Worm (Caenorhabditis elegans) whole organism, L4 larva: ENCODE measurements around the gene Y17G9B.4.

Experiments
- F37D6.2 ChIP-seq: sonication (generic microtip); optimal IDR thresholded peaks from 2 replicates; lab custom pipeline; 2016; ENCODE audit warnings: mild to moderate bottlenecking, missing genetic modification characterization, missing compliant biosample characterization
- F44E2.7 ChIP-seq: fragments of 200-800 bp; sonication (Bioruptor generic); IDR thresholded peaks from 2 replicates; pipeline ENCODE4 v2.1.2; 2022; ENCODE audit warnings: missing genetic modification characterization, missing compliant biosample characterization
- T20F7.1 ChIP-seq: fragments of 200-800 bp; sonication (Bioruptor generic); optimal IDR thresholded peaks from 2 replicates; lab custom pipeline; 2018; ENCODE audit warnings: mild to moderate bottlenecking, missing genetic modification characterization, missing compliant biosample characterization
- Y105C5A.15 ChIP-seq: fragments of 200-800 bp; sonication (Bioruptor generic); IDR thresholded peaks from 2 replicates; pipeline ENCODE4 v1.3.6; 2022; ENCODE audit warnings: missing genetic modification characterization, missing compliant biosample characterization
- Y48G9A.11 ChIP-seq: fragments of 200-800 bp; sonication (Bioruptor generic); IDR thresholded peaks from 2 replicates; pipeline ENCODE4 v1.3.6; 2022; ENCODE audit warnings: missing genetic modification reagents, missing genetic modification characterization, missing compliant biosample characterization
- aha-1 ChIP-seq: fragments of 150-350 bp; peaks from one replicate; lab custom pipeline; 2014; ENCODE audit warnings: missing biosample characterization, missing genetic modification characterization
- ama-1 ChIP-seq: fragments of 150-350 bp; optimal IDR thresholded peaks from 2 replicates; lab custom pipeline; 2014; ENCODE audit warnings: inconsistent platforms, mixed read lengths
- arid-1 ChIP-seq: fragments of 200-800 bp; sonication (Bioruptor generic); conservative IDR thresholded peaks from 2 replicates; pipeline ENCODE4 v1.3.6; 2022; ENCODE audit warnings: missing genetic modification reagents, missing genetic modification characterization, missing compliant biosample characterization
- attf-4 ChIP-seq: sonication (generic microtip); optimal IDR thresholded peaks from 3 replicates; lab custom pipeline; 2017; ENCODE audit warnings: missing biosample characterization, missing genetic modification characterization
- ceh-44 ChIP-seq: fragments of 200-800 bp; sonication (Bioruptor generic); IDR thresholded peaks from 2 replicates; pipeline ENCODE4 v1.3.6; 2022; ENCODE audit warnings: missing genetic modification reagents, missing genetic modification characterization, missing compliant biosample characterization
- ceh-82 ChIP-seq: sonication (generic microtip); optimal IDR thresholded peaks from 2 replicates; lab custom pipeline; 2017; ENCODE audit warnings: missing biosample characterization, missing genetic modification characterization
- ctbp-1 ChIP-seq: fragments of 200-800 bp; sonication (Bioruptor generic); IDR thresholded peaks from 2 replicates; pipeline ENCODE4 v1.3.6; 2022; ENCODE audit warnings: missing genetic modification reagents, missing genetic modification characterization, missing compliant biosample characterization
- daf-16 ChIP-seq, 3 experiments: sonication (generic microtip); optimal IDR thresholded peaks; 2 replicates each; lab custom pipeline; 2016 to 2017; ENCODE audit warnings: missing genetic modification characterization in 3 of 3, missing genetic modification reagents in 3 of 3, mild to moderate bottlenecking in 2 of 3, missing compliant biosample characterization in 2 of 3, missing biosample characterization in 1 of 3, moderate library complexity in 1 of 3
- daf-19 ChIP-seq: fragments of 200-800 bp; sonication (Bioruptor generic); conservative IDR thresholded peaks from 2 replicates; pipeline ENCODE4 v1.3.6; 2022; ENCODE audit warnings: missing genetic modification characterization, missing compliant biosample characterization
- dmd-8 ChIP-seq: fragments of 200-800 bp; sonication (Bioruptor generic); IDR thresholded peaks from 2 replicates; pipeline ENCODE4 v1.3.6; 2022; ENCODE audit warnings: missing genetic modification characterization, missing compliant biosample characterization
- dpl-1 ChIP-seq: fragments of 150-350 bp; optimal IDR thresholded peaks from 2 replicates; lab custom pipeline; 2014; ENCODE audit warnings: missing biosample characterization, missing genetic modification reagents, missing genetic modification characterization
- duxl-1 ChIP-seq: sonication (generic microtip); optimal IDR thresholded peaks from 2 replicates; lab custom pipeline; 2016; ENCODE audit warnings: mild to moderate bottlenecking, missing genetic modification characterization, moderate library complexity, missing compliant biosample characterization; ENCODE audit not compliant: poor library complexity
- dve-1 ChIP-seq: sonication (generic microtip); optimal IDR thresholded peaks from 2 replicates; lab custom pipeline; 2017; ENCODE audit warnings: antibody characterized with exemption, mild to moderate bottlenecking, missing genetic modification characterization, missing compliant biosample characterization; ENCODE audit not compliant: insufficient read depth
- fkh-10 ChIP-seq: fragments of 150-350 bp; optimal IDR thresholded peaks from 2 replicates; lab custom pipeline; 2014; ENCODE audit warnings: missing biosample characterization, missing genetic modification reagents, missing genetic modification characterization
- gei-8 ChIP-seq: fragments of 200-800 bp; sonication (Bioruptor generic); optimal IDR thresholded peaks from 2 replicates; lab custom pipeline; 2018; ENCODE audit warnings: mild to moderate bottlenecking, missing genetic modification characterization, missing compliant biosample characterization
- hmg-1.1 ChIP-seq: fragments of 200-800 bp; sonication (Bioruptor generic); IDR thresholded peaks from 2 replicates; pipeline ENCODE4 v1.3.6; 2022; ENCODE audit warnings: missing genetic modification reagents, missing genetic modification characterization, missing compliant biosample characterization
- jun-1 ChIP-seq: fragments of 150-350 bp; optimal IDR thresholded peaks from 2 replicates; lab custom pipeline; 2014; ENCODE audit warnings: missing biosample characterization, missing genetic modification reagents, missing genetic modification characterization
- lim-7 ChIP-seq: fragments of 200-800 bp; sonication (Bioruptor generic); IDR thresholded peaks from 2 replicates; pipeline ENCODE4 v1.3.6; 2022; ENCODE audit warnings: missing genetic modification characterization, missing compliant biosample characterization
- lin-13 ChIP-seq: fragments of 150-350 bp; optimal IDR thresholded peaks from 2 replicates; lab custom pipeline; 2014; ENCODE audit warnings: missing biosample characterization, missing genetic modification reagents, missing genetic modification characterization
- lin-15B ChIP-seq: fragments of 150-350 bp; sonication (generic microtip); optimal IDR thresholded peaks from 3 replicates; lab custom pipeline; 2014; ENCODE audit warnings: missing biosample characterization, missing genetic modification characterization
- lir-3 ChIP-seq: sonication (generic microtip); optimal IDR thresholded peaks from 2 replicates; lab custom pipeline; 2016; ENCODE audit warnings: mild to moderate bottlenecking, missing genetic modification characterization, missing compliant biosample characterization
- madf-9 ChIP-seq: fragments of 200-800 bp; sonication (Bioruptor generic); conservative IDR thresholded peaks from 2 replicates; pipeline ENCODE4 v1.3.6; 2022; ENCODE audit warnings: missing genetic modification reagents, missing genetic modification characterization, missing compliant biosample characterization
- mdt-29 ChIP-seq: fragments of 200-800 bp; sonication (Bioruptor generic); IDR thresholded peaks from 2 replicates; pipeline ENCODE4 v1.3.6; 2022; ENCODE audit warnings: missing genetic modification reagents, missing genetic modification characterization, missing compliant biosample characterization
- mep-1 ChIP-seq: fragments of 150-350 bp; sonication (generic microtip); optimal IDR thresholded peaks from 3 replicates; lab custom pipeline; 2014; ENCODE audit warnings: missing biosample characterization, missing genetic modification characterization
- nhr-102 ChIP-seq: sonication (generic microtip); optimal IDR thresholded peaks from 2 replicates; lab custom pipeline; 2016; ENCODE audit warnings: mild to moderate bottlenecking, missing genetic modification characterization, moderate library complexity, missing compliant biosample characterization
- nhr-11 ChIP-seq: fragments of 150-350 bp; optimal IDR thresholded peaks from 2 replicates; lab custom pipeline; 2014; ENCODE audit warnings: missing biosample characterization, missing genetic modification characterization
- nhr-111 ChIP-seq: fragments of 200-800 bp; sonication (Bioruptor generic); optimal IDR thresholded peaks from 2 replicates; lab custom pipeline; 2018; ENCODE audit warnings: mild to moderate bottlenecking, missing genetic modification characterization, missing compliant biosample characterization
- nhr-237 ChIP-seq: sonication (generic microtip); optimal IDR thresholded peaks from 2 replicates; lab custom pipeline; 2017; ENCODE audit warnings: missing biosample characterization, missing genetic modification characterization
- nhr-25 ChIP-seq: sonication (generic microtip); optimal IDR thresholded peaks from 2 replicates; lab custom pipeline; 2017; ENCODE audit warnings: missing genetic modification characterization, mild to moderate bottlenecking, missing compliant biosample characterization, antibody characterized with exemption, moderate library complexity, borderline replicate concordance; ENCODE audit not compliant: insufficient read depth
- nhr-28 ChIP-seq: fragments of 150-350 bp; optimal IDR thresholded peaks from 2 replicates; lab custom pipeline; 2014; ENCODE audit warnings: missing biosample characterization, missing genetic modification characterization
- pha-4 ChIP-seq, 2 experiments: fragments of 150-350 bp in 1 of 2; fragments of 200-800 bp in 1 of 2; sonication (Bioruptor generic) in 1 of 2; IDR thresholded peaks in 1 of 2; optimal IDR thresholded peaks in 1 of 2; 2 replicates each; pipeline versions ENCODE4 v1.3.6 to Lab custom; 2014 to 2022; ENCODE audit warnings: missing genetic modification characterization in 2 of 2, missing genetic modification reagents in 2 of 2, missing biosample characterization in 1 of 2, missing compliant biosample characterization in 1 of 2
- php-3 ChIP-seq: fragments of 200-800 bp; sonication (Bioruptor generic); IDR thresholded peaks from 2 replicates; pipeline ENCODE4 v1.3.6; 2022; ENCODE audit warnings: missing genetic modification reagents, missing genetic modification characterization, missing compliant biosample characterization
- rbr-2 ChIP-seq: sonication (generic microtip); optimal IDR thresholded peaks from 2 replicates; lab custom pipeline; 2016; ENCODE audit warnings: missing genotype, missing genetic modification characterization, missing compliant biosample characterization
- sdz-12 ChIP-seq: fragments of 200-800 bp; sonication (Bioruptor generic); optimal IDR thresholded peaks from 2 replicates; lab custom pipeline; 2018; ENCODE audit warnings: mild to moderate bottlenecking, missing genetic modification characterization, missing compliant biosample characterization
- set-16 ChIP-seq: fragments of 200-800 bp; sonication (Bioruptor generic); IDR thresholded peaks from 2 replicates; pipeline ENCODE4 v1.3.6; 2022; ENCODE audit warnings: missing genetic modification reagents, missing genetic modification characterization, missing compliant biosample characterization
- snpc-1.2 ChIP-seq: fragments of 200-800 bp; sonication (Bioruptor generic); IDR thresholded peaks from 2 replicates; pipeline ENCODE4 v1.3.6; 2022; ENCODE audit warnings: missing genetic modification reagents, missing genetic modification characterization, missing compliant biosample characterization
- spr-1 ChIP-seq: sonication (generic microtip); optimal IDR thresholded peaks from 2 replicates; lab custom pipeline; 2016; ENCODE audit warnings: mild to moderate bottlenecking, missing genetic modification characterization, missing compliant biosample characterization
- tag-97 ChIP-seq: fragments of 200-800 bp; sonication (Bioruptor generic); IDR thresholded peaks from 2 replicates; pipeline ENCODE4 v1.3.6; 2022; ENCODE audit warnings: missing genetic modification characterization, missing compliant biosample characterization
- tra-1 ChIP-seq: fragments of 200-800 bp; sonication (Bioruptor generic); IDR thresholded peaks from 2 replicates; pipeline ENCODE4 v1.3.6; 2022; ENCODE audit warnings: missing genetic modification reagents, missing genetic modification characterization, missing compliant biosample characterization
- unc-62 ChIP-seq, 3 experiments: fragments of 150-350 bp in 1 of 3; sonication (generic microtip); optimal IDR thresholded peaks in 2 of 3; peaks in 1 of 3; 1 replicate in 1 of 3; 2 replicates in 2 of 3; lab custom pipeline; 2014 to 2017; ENCODE audit warnings: missing biosample characterization in 3 of 3, missing genetic modification characterization in 3 of 3, missing genetic modification reagents in 3 of 3, missing genotype in 1 of 3
- zip-2 ChIP-seq: fragments of 150-350 bp; optimal IDR thresholded peaks from 2 replicates; lab custom pipeline; 2014; ENCODE audit warnings: missing biosample characterization, missing genetic modification characterization
- ztf-11 ChIP-seq: fragments of 150-350 bp; optimal IDR thresholded peaks from 2 replicates; lab custom pipeline; 2014; ENCODE audit warnings: missing biosample characterization, missing genetic modification characterization

Gene Y17G9B.4

DNA sequence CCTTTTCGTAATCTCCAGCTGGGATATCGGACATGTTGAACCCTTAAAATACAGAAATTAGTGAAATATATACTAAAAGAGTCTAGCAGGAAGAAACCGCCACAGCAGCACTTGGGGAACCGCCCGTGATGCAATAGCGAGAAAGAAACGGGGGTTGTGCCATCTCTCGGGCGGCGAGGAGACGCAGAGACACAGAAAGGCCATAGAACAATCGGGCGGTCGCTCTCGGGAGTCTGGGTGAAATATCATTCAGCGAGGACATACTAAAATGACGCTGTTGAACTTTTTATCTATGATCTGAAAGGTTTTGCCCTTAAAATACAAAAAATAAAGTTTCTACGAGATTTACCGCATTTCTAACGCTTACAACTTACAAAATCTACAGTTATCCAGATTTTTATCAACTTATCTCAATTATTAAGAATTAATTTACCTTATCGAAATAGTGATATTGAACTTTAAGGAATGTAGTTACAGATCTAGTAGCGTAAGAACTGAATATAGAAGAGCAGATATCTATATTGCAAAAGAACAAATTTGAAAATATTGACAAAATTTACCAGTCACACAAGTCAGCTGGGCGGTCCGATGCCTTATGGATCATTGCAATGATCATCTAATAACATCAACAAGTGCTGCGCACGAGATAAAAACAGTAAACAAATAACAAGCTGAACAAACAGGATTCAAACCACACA, 3.4 kb upstream of the Y17G9B.4 start, which contains the start of gene cyc-2.1 (continued):
- peak; percentile 52 for TF ChIP-seq nhr-11 (tag; lab: Kevin White, UChicago)
- TF ChIP-seq ctbp-1 = 0 out of 2 replicates have a peak, but pooled peaks have one; percentile 44
- TF ChIP-seq tag-97 (GFP tag; lab: Robert Waterston, UW) = no peak
- TF ChIP-seq lin-13 (GFP tag; lab: Kevin White, UChicago) = peak; percentile 36
- TF ChIP-seq gei-8 (GFP tag; lab: Kevin White, UChicago) = no peak
- TF ChIP-seq nhr-28 (tag; lab: Kevin White, UChicago) = peak; percentile 55
- 0 out of 2 replicates have a peak, but pooled peaks have one; percentile 9 for TF ChIP-seq php-3 (GFP tag; lab: Robert Waterston, UW)
- TF ChIP-seq mdt-29 (GFP tag; lab: Robert Waterston, UW) = no peak
- TF ChIP-seq rbr-2 = peak; percentile 68
- no peak for TF ChIP-seq ceh-44 (GFP tag; lab: Robert Waterston, UW)
- TF ChIP-seq F37D6.2 (tag; lab: Kevin White, UChicago) = peak; percentile 1
- TF ChIP-seq attf-4 = no peak
- TF ChIP-seq daf-16 (GFP tag; optimal IDR thresholded peaks at IDR 0.05; lab: Kevin White, UChicago) = no peak
- peak; percentile 44 for TF ChIP-seq daf-16 (tag; optimal IDR thresholded peaks at IDR 0.05; lab: Kevin White, UChicago)
- peak; percentile 80 for TF ChIP-seq mep-1 (tag; lab: Kevin White, UChicago)
- TF ChIP-seq madf-9 (GFP tag; lab: Robert Waterston, UW) = peak; percentile 54; the same call in 1 of the 2 replicates
- no peak for TF ChIP-seq zip-2 (tag; lab: Kevin White, UChicago)
- peak; percentile 51; the same call in 1 of the 2 replicates for TF ChIP-seq hmg-1.1 (GFP tag; lab: Robert Waterston, UW)
- TF ChIP-seq dve-1 = peak; percentile 62
- TF ChIP-seq sdz-12 (GFP tag; lab: Kevin White, UChicago) = no peak
- peak; percentile 50 for TF ChIP-seq T20F7.1 (GFP tag; lab: Kevin White, UChicago)
- TF ChIP-seq F44E2.7 (GFP tag; lab: Robert Waterston, UW) = 0 out of 2 replicates have a peak, but pooled peaks have one; percentile 9
- TF ChIP-seq snpc-1.2 (GFP tag; lab: Robert Waterston, UW) = peak; percentile 82
- peak; percentile 17 for TF ChIP-seq dpl-1 (GFP tag; lab: Kevin White, UChicago)
- peak; percentile 21 for TF ChIP-seq nhr-237
- no peak for TF ChIP-seq fkh-10
- TF ChIP-seq pha-4 (GFP tag; IDR thresholded peaks at IDR 0.05; lab: Robert Waterston, UW) = peak; percentile 65; the same call in 1 of the 2 replicates
- no peak for TF ChIP-seq pha-4 (tag; optimal IDR thresholded peaks at IDR 0.05; lab: Kevin White, UChicago)
- TF ChIP-seq Y105C5A.15 (GFP tag; lab: Robert Waterston, UW) = peak; percentile 64
- no peak for TF ChIP-seq nhr-25 (tag; lab: Kevin White, UChicago)
- TF ChIP-seq duxl-1 (tag; lab: Kevin White, UChicago) = no peak
- TF ChIP-seq arid-1 (GFP tag; lab: Robert Waterston, UW) = peak; percentile 71
- TF ChIP-seq spr-1 (tag; lab: Kevin White, UChicago) = peak; percentile 15
- no peak for TF ChIP-seq ztf-11 (tag; lab: Kevin White, UChicago)
- TF ChIP-seq aha-1 (tag; lab: Kevin White, UChicago) = peak; percentile 92
- TF ChIP-seq lim-7 (GFP tag; lab: Robert Waterston, UW) = peak; percentile 69
- TF ChIP-seq lir-3 (tag; lab: Kevin White, UChicago) = no peak
- peak; percentile 67 for TF ChIP-seq set-16
- peak; percentile 10; the same call in 1 of the 2 replicates for TF ChIP-seq tra-1
- peak in 1 of 2 experiments; percentile 8 for TF ChIP-seq unc-62 (GFP tag; optimal IDR thresholded peaks at IDR 0.05 in 1 of 2; lab: Kevin White, UChicago)
- TF ChIP-seq unc-62 (tag; optimal IDR thresholded peaks at IDR 0.05; lab: Kevin White, UChicago) = no peak
- TF ChIP-seq Y48G9A.11 = peak; percentile 28; the same call in 1 of the 2 replicates
- no peak for TF ChIP-seq nhr-111 (GFP tag; lab: Kevin White, UChicago)
- TF ChIP-seq daf-19 = peak; percentile 84; the same call in 1 of the 2 replicates
- no peak for TF ChIP-seq ceh-82 (tag; lab: Kevin White, UChicago)
- TF ChIP-seq nhr-102 (tag; lab: Kevin White, UChicago) = peak; percentile 47
- peak; percentile 24 for TF ChIP-seq jun-1 (tag; lab: Kevin White, UChicago)
- peak; percentile 48 for TF ChIP-seq lin-15B (tag; lab: Kevin White, UChicago)
- TF ChIP-seq ama-1 (lab: Kevin White, UChicago) = peak; percentile 78
- TF ChIP-seq dmd-8 = 0 out of 2 replicates have a peak, but pooled peaks have one; percentile 54
